Fruit fly (Drosophila melanogaster) Kc167 (cell line): ENCODE measurements around the gene ras.

Source experiments
- Myc ChIP-seq: fragments of >200 bp; optimal IDR thresholded peaks from 2 replicates; lab custom pipeline; 2017; ENCODE audit warnings: missing external identifiers
- h ChIP-seq: fragments of >200 bp; optimal IDR thresholded peaks from 3 replicates; lab custom pipeline; 2018; ENCODE audit warnings: missing external identifiers

dm6 chrX:10756026-10756561 lies 11.8 kb downstream of the ras start:
- TF ChIP-seq Myc (lab: Kevin White, UChicago) (no peak), h (no peak)
